Worm (Caenorhabditis elegans) whole organism, L3 larva: ENCODE measurements around the gene BE10.3.

Experiments
- elt-3 ChIP-seq, 3 experiments: fragments of 150-350 bp in 1 of 3; sonication (generic microtip) in 2 of 3; optimal IDR thresholded peaks; 2 replicates in 2 of 3; 4 replicates in 1 of 3; lab custom pipeline; 2014 to 2017; ENCODE audit warnings: missing biosample characterization in 3 of 3, missing genetic modification characterization in 3 of 3
- nhr-11 ChIP-seq: fragments of 150-350 bp; optimal IDR thresholded peaks from 2 replicates; lab custom pipeline; 2014; ENCODE audit warnings: missing biosample characterization, missing genetic modification characterization
- nhr-77 ChIP-seq: fragments of 150-350 bp; optimal IDR thresholded peaks from 2 replicates; lab custom pipeline; 2014; ENCODE audit warnings: missing biosample characterization, missing genetic modification characterization

- TF ChIP-seq elt-3 (tag; optimal IDR thresholded peaks at IDR 0.05; lab: Kevin White, UChicago) (peak; percentile 49 to 95 (median 82)), nhr-11 (tag; lab: Kevin White, UChicago) (no peak), nhr-77 (tag; lab: Kevin White, UChicago) (no peak)
Measured at ce11 chrIII:12848981-12849589, 41.3 kb downstream of the BE10.3 start.
